Fruit fly (Drosophila melanogaster): ENCODE measurements around the gene CG34448.

Gene CG34448

dm6 chr2L:2433494-2434054, 15.8 kb upstream of the CG34448 start (continued):
- TF ChIP-seq CG1603 (tag; optimal IDR thresholded peaks at IDR 0.05) = peak; percentile 92
- peak; percentile 78 for TF ChIP-seq Asciz (GFP tag; optimal IDR thresholded peaks at IDR 0.05)
- no peak for TF ChIP-seq CG16779 (GFP tag; IDR thresholded peaks at IDR 0.05)
- TF ChIP-seq hb (GFP tag; IDR thresholded peaks at IDR 0.05; ENCODE audit: partially characterized antibody) = no peak
- peak; percentile 79 for TF ChIP-seq Mrtf (GFP tag; IDR thresholded peaks at IDR 0.05)
- peak; percentile 50 for TF ChIP-seq CG10431 (GFP tag; optimal IDR thresholded peaks at IDR 0.05)
- no peak for TF ChIP-seq CG34224 (GFP tag; IDR thresholded peaks at IDR 0.05; ENCODE audit: partially characterized antibody)
- TF ChIP-seq CG9797 (GFP tag; optimal IDR thresholded peaks at IDR 0.05) = no peak
- peak; percentile 97 for TF ChIP-seq Ets65A (GFP tag)
- TF ChIP-seq Blimp-1 (GFP tag; optimal IDR thresholded peaks at IDR 0.05) = peak; percentile 67
- peak; percentile 73; the same call in 2 of the 3 replicates for TF ChIP-seq gce (GFP tag; IDR thresholded peaks at IDR 0.05)
- TF ChIP-seq CG17829 (tag; optimal IDR thresholded peaks at IDR 0.05) = peak; percentile 75
- TF ChIP-seq CG6854 (GFP tag; optimal IDR thresholded peaks at IDR 0.05) = peak; percentile 34
- peak; percentile 9 for TF ChIP-seq gcm2 (GFP tag; optimal IDR thresholded peaks at IDR 0.05)
- TF ChIP-seq luna (GFP tag; optimal IDR thresholded peaks at IDR 0.05) = no peak
- peak; percentile 72 for TF ChIP-seq shn (GFP tag; optimal IDR thresholded peaks at IDR 0.05)
- TF ChIP-seq corto (GFP tag; optimal IDR thresholded peaks at IDR 0.05) = no peak
- TF ChIP-seq Xbp1 (GFP tag; optimal IDR thresholded peaks at IDR 0.05) = peak; percentile 92
- TF ChIP-seq ind (GFP tag; optimal IDR thresholded peaks at IDR 0.05) = peak; percentile 80
- no peak for TF ChIP-seq pros (GFP tag; optimal IDR thresholded peaks at IDR 0.05)
- TF ChIP-seq grn (GFP tag; optimal IDR thresholded peaks at IDR 0.05) = peak; percentile 10
- peak; percentile 76 for TF ChIP-seq lab (GFP tag; optimal IDR thresholded peaks at IDR 0.05)
- TF ChIP-seq Fer3 (tag; optimal IDR thresholded peaks at IDR 0.05) = peak; percentile 59
- TF ChIP-seq CG13287 (GFP tag; IDR thresholded peaks at IDR 0.05; ENCODE audit: partially characterized antibody) = no peak
- TF ChIP-seq ac (GFP tag; optimal IDR thresholded peaks at IDR 0.05) = no peak
- TF ChIP-seq CG15479 (GFP tag; optimal IDR thresholded peaks at IDR 0.05) = no peak
- TF ChIP-seq MESR4 (GFP tag; optimal IDR thresholded peaks at IDR 0.05) = no peak
- peak; percentile 68; the same call in 2 of the 3 replicates for TF ChIP-seq jigr1 (GFP tag; IDR thresholded peaks at IDR 0.05)
- peak; percentile 45 for TF ChIP-seq CTCF (GFP tag; optimal IDR thresholded peaks at IDR 0.05)
- TF ChIP-seq row (GFP tag; IDR thresholded peaks at IDR 0.05) = peak; percentile 83
- peak; percentile 85; the same call in 2 of the 3 replicates for TF ChIP-seq Optix (GFP tag; IDR thresholded peaks at IDR 0.05)
- TF ChIP-seq en (GFP tag; optimal IDR thresholded peaks at IDR 0.05) = peak; percentile 79
- no peak for TF ChIP-seq hth (optimal IDR thresholded peaks at IDR 0.05)
- peak; percentile 83 for TF ChIP-seq PHDP (tag; optimal IDR thresholded peaks at IDR 0.05)
- TF ChIP-seq CG7839 (tag; optimal IDR thresholded peaks at IDR 0.05) = peak; percentile 86
- TF ChIP-seq CG3065 (GFP tag; optimal IDR thresholded peaks at IDR 0.05) = peak; percentile 23
- peak; percentile 53; the same call in 1 of the 3 replicates for TF ChIP-seq CG2199 (GFP tag; IDR thresholded peaks at IDR 0.05)
- TF ChIP-seq ash1 (GFP tag; optimal IDR thresholded peaks at IDR 0.05) = no peak
- peak; percentile 70 for TF ChIP-seq danr (GFP tag; IDR thresholded peaks at IDR 0.05)
- TF ChIP-seq grau (tag; optimal IDR thresholded peaks at IDR 0.05) = peak; percentile 82
- peak; percentile 69 for TF ChIP-seq nau (GFP tag; optimal IDR thresholded peaks at IDR 0.05)
- TF ChIP-seq Dip2 (GFP tag; IDR thresholded peaks at IDR 0.05) = no peak
- peak; percentile 73 for TF ChIP-seq CG3847 (GFP tag; IDR thresholded peaks at IDR 0.05)
- peak; percentile 97 for TF ChIP-seq Med (GFP tag)
- peak; percentile 61 for TF ChIP-seq ro (GFP tag; IDR thresholded peaks at IDR 0.05)
- TF ChIP-seq stwl (tag; optimal IDR thresholded peaks at IDR 0.05) = no peak
- TF ChIP-seq btn (GFP tag; optimal IDR thresholded peaks at IDR 0.05) = peak; percentile 84
- TF ChIP-seq pnt (GFP tag; optimal IDR thresholded peaks at IDR 0.05) = peak; percentile 83
- TF ChIP-seq CG9932 (GFP tag; IDR thresholded peaks at IDR 0.05) = peak; percentile 48; the same call in 1 of the 2 replicates
- TF ChIP-seq pfk (GFP tag; optimal IDR thresholded peaks at IDR 0.05) = no peak
- peak; percentile 54 for TF ChIP-seq sug (tag; optimal IDR thresholded peaks at IDR 0.05)
